Worm (Caenorhabditis elegans) whole organism, young adult: Measurements from ENCODE around the gene fkb-1.
A peak's percentile ranks its signal among the peaks of the same experiment; 100 is the strongest.

Experiments
- C06A6.2 ChIP-seq: fragments of 200-800 bp; sonication (Bioruptor generic); conservative IDR thresholded peaks from 2 replicates; pipeline ENCODE4 v1.3.6; 2022; ENCODE audit warnings: missing genetic modification characterization, missing compliant biosample characterization
- F22D6.2 ChIP-seq: sonication (generic microtip); optimal IDR thresholded peaks from 2 replicates; lab custom pipeline; 2016; ENCODE audit warnings: mild to moderate bottlenecking, missing genetic modification characterization, missing compliant biosample characterization
- F39B2.1 ChIP-seq: fragments of 200-800 bp; sonication (Bioruptor generic); IDR thresholded peaks from 2 replicates; pipeline ENCODE4 v1.3.6; 2022; ENCODE audit warnings: missing genetic modification reagents, missing genetic modification characterization, missing compliant biosample characterization
- F57C9.4 ChIP-seq: sonication (generic microtip); optimal IDR thresholded peaks from 2 replicates; lab custom pipeline; 2017; ENCODE audit warnings: mild to moderate bottlenecking, missing genetic modification characterization, missing compliant biosample characterization
- K11D2.4 ChIP-seq: fragments of 200-800 bp; sonication (Bioruptor generic); IDR thresholded peaks from 2 replicates; pipeline ENCODE4 v1.3.6; 2022; ENCODE audit warnings: missing genetic modification reagents, missing genetic modification characterization, missing compliant biosample characterization
- K12H6.12 ChIP-seq: fragments of 200-800 bp; sonication (Bioruptor generic); optimal IDR thresholded peaks from 2 replicates; lab custom pipeline; 2018; ENCODE audit warnings: mild to moderate bottlenecking, missing genetic modification characterization, missing compliant biosample characterization
- Y67H2A.10 ChIP-seq: fragments of 200-800 bp; sonication (Bioruptor generic); conservative IDR thresholded peaks from 2 replicates; pipeline ENCODE4 v1.3.6; 2022; ENCODE audit warnings: missing genetic modification reagents, missing genetic modification characterization, missing compliant biosample characterization
- Y95B8A.8 ChIP-seq: fragments of 200-800 bp; sonication (Bioruptor generic); IDR thresholded peaks from 2 replicates; pipeline ENCODE4 v1.3.6; 2022; ENCODE audit warnings: missing genetic modification reagents, missing genetic modification characterization, missing compliant biosample characterization
- attf-6 ChIP-seq: fragments of 200-800 bp; sonication (Bioruptor generic); IDR thresholded peaks from 2 replicates; pipeline ENCODE4 v1.3.6; 2022; ENCODE audit warnings: missing genetic modification reagents, missing genetic modification characterization, missing compliant biosample characterization
- cebp-1 ChIP-seq, 2 experiments: fragments of 200-800 bp in 1 of 2; sonication (Bioruptor generic) in 1 of 2; sonication (generic microtip) in 1 of 2; IDR thresholded peaks in 1 of 2; optimal IDR thresholded peaks in 1 of 2; 2 replicates each; pipeline versions ENCODE4 v1.3.6 to Lab custom; 2017 to 2022; ENCODE audit warnings: missing compliant biosample characterization in 2 of 2, missing genetic modification characterization in 2 of 2, mild to moderate bottlenecking in 1 of 2, missing genetic modification reagents in 1 of 2, moderate library complexity in 1 of 2
- cebp-2 ChIP-seq: fragments of 200-800 bp; sonication (Bioruptor generic); IDR thresholded peaks from 2 replicates; pipeline ENCODE4 v1.3.6; 2022; ENCODE audit warnings: missing genetic modification characterization, missing compliant biosample characterization
- ceh-27 ChIP-seq: fragments of 200-800 bp; sonication (Bioruptor generic); optimal IDR thresholded peaks from 2 replicates; lab custom pipeline; 2018; ENCODE audit warnings: mild to moderate bottlenecking, missing genetic modification characterization, moderate library complexity, missing compliant biosample characterization
- ceh-40 ChIP-seq: fragments of 200-800 bp; sonication (Bioruptor generic); IDR thresholded peaks from 2 replicates; pipeline ENCODE4 v1.3.6; 2022; ENCODE audit warnings: missing genetic modification characterization, missing compliant biosample characterization
- ceh-79 ChIP-seq: sonication (generic microtip); optimal IDR thresholded peaks from 2 replicates; lab custom pipeline; 2017; ENCODE audit warnings: mild to moderate bottlenecking, missing genetic modification characterization, missing compliant biosample characterization
- egrh-3 ChIP-seq: fragments of 200-800 bp; sonication (Bioruptor generic); IDR thresholded peaks from 2 replicates; pipeline ENCODE4 v1.3.6; 2022; ENCODE audit warnings: missing genetic modification reagents, missing genetic modification characterization, missing compliant biosample characterization
- him-1 ChIP-seq: sonication (generic microtip); optimal IDR thresholded peaks from 2 replicates; lab custom pipeline; 2016; ENCODE audit warnings: missing genotype, missing genetic modification reagents, missing genetic modification characterization, missing compliant biosample characterization
- hmg-20 ChIP-seq: fragments of 200-800 bp; sonication (Bioruptor generic); IDR thresholded peaks from 2 replicates; pipeline ENCODE4 v1.3.6; 2022; ENCODE audit warnings: missing genetic modification reagents, missing genetic modification characterization, missing compliant biosample characterization
- let-526 ChIP-seq: fragments of 200-800 bp; sonication (Bioruptor generic); IDR thresholded peaks from 2 replicates; pipeline ENCODE4 v1.3.6; 2022; ENCODE audit warnings: missing genetic modification reagents, missing genetic modification characterization, missing compliant biosample characterization
- madf-10 ChIP-seq: sonication (generic microtip); optimal IDR thresholded peaks from 2 replicates; lab custom pipeline; 2016; ENCODE audit warnings: mild to moderate bottlenecking, missing genetic modification characterization, missing compliant biosample characterization
- madf-6 ChIP-seq: fragments of 200-800 bp; sonication (Bioruptor generic); IDR thresholded peaks from 2 replicates; pipeline ENCODE4 v1.3.6; 2022; ENCODE audit warnings: missing genetic modification reagents, missing genetic modification characterization, missing compliant biosample characterization
- mcd-1 ChIP-seq: fragments of 200-800 bp; sonication (Bioruptor generic); IDR thresholded peaks from 2 replicates; pipeline ENCODE4 v1.3.6; 2022; ENCODE audit warnings: missing genetic modification reagents, missing genetic modification characterization, missing compliant biosample characterization
- nfyb-1 ChIP-seq: fragments of 200-800 bp; sonication (Bioruptor generic); IDR thresholded peaks from 2 replicates; pipeline ENCODE4 v1.3.6; 2022; ENCODE audit warnings: missing genetic modification reagents, missing genetic modification characterization, missing compliant biosample characterization
- nhr-120 ChIP-seq: fragments of 200-800 bp; sonication (Bioruptor generic); IDR thresholded peaks from 2 replicates; pipeline ENCODE4 v1.3.6; 2022; ENCODE audit warnings: missing genetic modification characterization, missing compliant biosample characterization
- rec-8 ChIP-seq, 2 experiments: sonication (generic microtip); optimal IDR thresholded peaks; 2 replicates each; lab custom pipeline; 2016; ENCODE audit warnings: mild to moderate bottlenecking in 2 of 2, missing genetic modification characterization in 2 of 2, missing genetic modification reagents in 2 of 2, missing genotype in 2 of 2, missing biosample characterization in 1 of 2, missing compliant biosample characterization in 1 of 2, moderate library complexity in 1 of 2
- snpc-1.1 ChIP-seq: sonication (generic microtip); optimal IDR thresholded peaks from 2 replicates; lab custom pipeline; 2017; ENCODE audit warnings: missing genetic modification characterization, mild to moderate bottlenecking, missing compliant biosample characterization, antibody characterized with exemption, moderate library complexity, missing genotype, missing genetic modification reagents; ENCODE audit not compliant: insufficient read depth
- snpc-1.3 ChIP-seq: sonication (generic microtip); optimal IDR thresholded peaks from 2 replicates; lab custom pipeline; 2017; ENCODE audit warnings: missing genetic modification characterization, mild to moderate bottlenecking, missing compliant biosample characterization, antibody characterized with exemption, moderate library complexity, missing genotype, missing genetic modification reagents; ENCODE audit not compliant: insufficient read depth
- sptf-2 ChIP-seq: fragments of 200-800 bp; sonication (Bioruptor generic); optimal IDR thresholded peaks from 2 replicates; lab custom pipeline; 2018; ENCODE audit warnings: mild to moderate bottlenecking, missing genetic modification characterization, missing compliant biosample characterization
- tbx-9 ChIP-seq: sonication (generic microtip); optimal IDR thresholded peaks from 2 replicates; lab custom pipeline; 2016; ENCODE audit warnings: borderline replicate concordance, missing genetic modification characterization, inconsistent platforms, missing compliant biosample characterization
- tlf-1 ChIP-seq: fragments of 200-800 bp; sonication (Bioruptor generic); optimal IDR thresholded peaks from 2 replicates; lab custom pipeline; 2018; ENCODE audit warnings: mild to moderate bottlenecking, missing genetic modification characterization, missing compliant biosample characterization
- unc-62 ChIP-seq: fragments of 150-350 bp; optimal IDR thresholded peaks from 2 replicates; lab custom pipeline; 2014; ENCODE audit warnings: missing biosample characterization, missing genetic modification reagents, missing genetic modification characterization
- ztf-26 ChIP-seq: sonication (generic microtip); optimal IDR thresholded peaks from 2 replicates; lab custom pipeline; 2017; ENCODE audit warnings: missing genetic modification characterization, missing compliant biosample characterization
- ztf-28 ChIP-seq: fragments of 200-800 bp; sonication (Bioruptor generic); IDR thresholded peaks from 2 replicates; pipeline ENCODE4 v1.3.6; 2022; ENCODE audit warnings: missing genetic modification reagents, missing genetic modification characterization, missing compliant biosample characterization

Gene fkb-1

DNA sequence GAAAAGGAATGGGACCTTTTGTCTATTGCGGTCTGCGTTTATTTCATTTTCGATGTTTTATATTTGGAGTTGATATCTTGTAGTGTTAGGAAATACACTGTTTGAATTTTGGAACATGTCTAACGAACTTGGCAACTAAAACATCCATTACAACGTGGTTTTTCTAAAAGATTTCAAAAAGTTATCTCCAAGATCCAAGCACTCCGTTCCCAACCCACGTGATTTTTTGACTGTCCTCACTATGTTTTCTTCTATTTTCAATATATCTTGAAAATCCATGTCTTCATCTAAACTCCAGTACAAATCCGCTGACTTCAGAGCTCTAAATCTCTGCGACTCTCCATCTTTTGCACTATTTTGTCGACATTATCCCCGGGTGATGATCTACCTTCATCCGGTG lies 34.8 kb upstream of the fkb-1 start, which contains the start of gene F13H10.9:
Gene F13H10.9 (plus strand): TSS at position 301 of the 400 bp plus-strand sequence.
- TF ChIP-seq F39B2.1 (GFP tag; lab: Robert Waterston, UW) = no peak
- no peak for TF ChIP-seq C06A6.2 (GFP tag; lab: Robert Waterston, UW)
- no peak for TF ChIP-seq let-526 (GFP tag; lab: Robert Waterston, UW)
- no peak for TF ChIP-seq unc-62 (GFP tag; lab: Kevin White, UChicago)
- TF ChIP-seq rec-8 (tag; optimal IDR thresholded peaks at IDR 0.05; lab: Kevin White, UChicago) = no peak
- no peak for TF ChIP-seq hmg-20
- no peak for TF ChIP-seq K11D2.4 (GFP tag; lab: Robert Waterston, UW)

DNA sequence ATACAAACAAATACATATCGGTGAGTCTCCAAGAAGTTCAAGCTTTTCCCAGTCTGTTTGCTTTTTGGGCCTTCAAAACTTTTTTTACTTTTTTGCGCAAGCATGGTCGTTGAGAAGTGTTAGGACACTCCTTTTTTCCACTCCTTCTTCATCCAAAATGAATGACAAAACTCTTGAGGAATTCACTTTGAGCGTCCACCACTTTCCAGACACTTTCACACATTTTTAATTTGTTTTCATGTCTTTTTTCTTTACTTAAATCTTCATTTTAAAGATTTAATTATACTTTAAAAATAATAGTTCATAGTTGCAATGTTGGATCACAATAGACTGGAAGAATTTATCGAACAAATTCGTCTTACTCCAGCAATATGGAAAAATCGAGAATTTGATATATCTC lies 32.1 kb upstream of the fkb-1 start, which contains the start of gene F13H10.1:
Gene F13H10.1 (plus strand): TSS at position 301 of the 400 bp plus-strand sequence.
- TF ChIP-seq mcd-1 (GFP tag; lab: Robert Waterston, UW) = no peak
- no peak for TF ChIP-seq ceh-79 (tag; lab: Kevin White, UChicago)
- TF ChIP-seq F57C9.4 (tag; lab: Kevin White, UChicago) = no peak
- TF ChIP-seq cebp-2 (GFP tag; lab: Robert Waterston, UW) = no peak
- TF ChIP-seq K12H6.12 (tag; lab: Kevin White, UChicago) = no peak
- no peak for TF ChIP-seq nfyb-1 (GFP tag; lab: Robert Waterston, UW)
- no peak for TF ChIP-seq tlf-1 (GFP tag; lab: Kevin White, UChicago)
- TF ChIP-seq Y95B8A.8 (GFP tag; lab: Robert Waterston, UW) = no peak
- no peak for TF ChIP-seq ceh-40 (GFP tag; lab: Robert Waterston, UW)

DNA sequence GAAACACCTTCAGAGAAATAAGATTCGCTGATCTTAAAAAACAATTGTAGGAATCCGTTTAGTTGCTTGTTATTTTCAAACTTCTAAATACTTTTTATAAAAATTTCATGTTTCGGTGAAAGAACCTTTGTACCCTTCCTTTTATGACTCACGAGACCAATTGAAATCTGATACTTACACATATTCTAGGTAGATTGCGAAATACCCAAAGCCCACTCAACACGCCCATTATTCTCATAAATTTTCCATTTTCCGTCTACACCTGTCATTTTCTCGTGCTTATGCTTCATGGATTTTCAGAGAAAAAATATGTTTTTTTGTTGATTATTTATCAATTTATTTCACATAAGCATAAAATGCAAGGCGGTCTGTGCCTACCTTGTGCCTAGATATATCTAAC lies 30.0 kb upstream of the fkb-1 start:
- TF ChIP-seq cebp-1 (GFP tag; IDR thresholded peaks at IDR 0.05; lab: Robert Waterston, UW) (peak; percentile 76), cebp-1 (tag; optimal IDR thresholded peaks at IDR 0.05; lab: Kevin White, UChicago) (peak; percentile 94), ceh-40 (GFP tag; lab: Robert Waterston, UW) (no peak), F22D6.2 (tag; lab: Kevin White, UChicago) (no peak)

DNA sequence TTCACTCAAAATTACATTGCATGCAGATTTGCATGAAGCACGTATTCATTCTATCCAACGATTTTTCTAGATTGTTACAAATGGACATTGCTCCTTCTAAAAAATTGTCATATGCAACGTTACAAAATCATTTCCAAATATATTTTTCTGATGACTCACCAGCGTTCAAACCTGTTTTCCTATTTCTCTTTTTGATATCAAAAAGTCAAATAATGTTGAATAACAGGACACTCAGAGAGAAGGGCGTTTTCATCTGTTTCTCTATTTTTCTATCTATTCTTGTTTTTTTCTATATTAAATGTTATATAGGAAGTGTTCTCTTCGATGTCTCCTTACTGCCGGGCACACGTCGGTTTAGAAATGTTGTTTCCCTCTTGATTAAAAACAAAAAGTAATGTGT lies 29.5 kb upstream of the fkb-1 start:
- TF ChIP-seq C06A6.2 (GFP tag; lab: Robert Waterston, UW) = no peak
- TF ChIP-seq madf-6 (GFP tag; lab: Robert Waterston, UW) = no peak
- no peak for TF ChIP-seq tbx-9 (tag; lab: Kevin White, UChicago)
- no peak for TF ChIP-seq ztf-26 (tag; lab: Kevin White, UChicago)
- TF ChIP-seq him-1 = no peak
- TF ChIP-seq ztf-28 (GFP tag; lab: Robert Waterston, UW) = no peak
- TF ChIP-seq egrh-3 (GFP tag; lab: Robert Waterston, UW) = no peak
- TF ChIP-seq madf-10 (tag; lab: Kevin White, UChicago) = no peak
- no peak for TF ChIP-seq Y67H2A.10 (GFP tag; lab: Robert Waterston, UW)
- TF ChIP-seq sptf-2 = no peak
- no peak for TF ChIP-seq F57C9.4 (tag; lab: Kevin White, UChicago)
- TF ChIP-seq nhr-120 (GFP tag; lab: Robert Waterston, UW) = no peak
- no peak for TF ChIP-seq attf-6
- no peak for TF ChIP-seq snpc-1.3 (tag; lab: Kevin White, UChicago)

DNA sequence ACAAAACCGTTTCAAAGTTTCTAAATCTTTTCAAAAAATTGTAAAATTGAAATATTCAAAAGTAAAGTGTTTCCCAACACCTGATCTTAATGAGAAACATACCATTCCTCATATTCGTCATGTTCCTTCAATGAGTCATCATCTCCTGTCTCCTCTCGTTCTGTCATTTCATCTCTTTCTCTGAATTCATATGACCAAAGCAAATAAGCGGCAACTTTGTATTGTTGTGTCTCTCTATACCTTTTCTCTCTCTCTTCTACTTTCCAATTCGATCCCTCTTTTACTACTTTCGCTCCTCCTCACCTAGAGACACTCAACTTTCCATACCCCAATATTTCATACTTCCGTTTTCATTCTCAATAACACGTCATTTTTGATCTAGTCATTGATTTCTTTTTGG lies 28.1 kb upstream of the fkb-1 start:
- peak; percentile 54 for TF ChIP-seq ceh-27 (GFP tag; lab: Kevin White, UChicago)
- TF ChIP-seq cebp-1 (GFP tag; IDR thresholded peaks at IDR 0.05; lab: Robert Waterston, UW) = no peak
- peak; percentile 31 for TF ChIP-seq cebp-1 (tag; optimal IDR thresholded peaks at IDR 0.05; lab: Kevin White, UChicago)
- no peak for TF ChIP-seq snpc-1.1 (tag; lab: Kevin White, UChicago)
- no peak for TF ChIP-seq mcd-1 (GFP tag; lab: Robert Waterston, UW)
- TF ChIP-seq, all 124 proteins: peak for 2
